Worm (Caenorhabditis elegans) whole organism, L4/young adult: Measurements from ENCODE around the gene ttr-25.

Source experiments
- W03F9.2 ChIP-seq: fragments of 150-350 bp; optimal IDR thresholded peaks from 2 replicates; lab custom pipeline; 2014; ENCODE audit warnings: missing biosample characterization, missing genetic modification characterization
- dao-5 ChIP-seq: sonication (generic microtip); optimal IDR thresholded peaks from 2 replicates; lab custom pipeline; 2016; ENCODE audit warnings: missing genotype, missing genetic modification characterization, moderate library complexity, missing compliant biosample characterization
- him-1 ChIP-seq: sonication (generic microtip); optimal IDR thresholded peaks from 2 replicates; lab custom pipeline; 2016; ENCODE audit warnings: missing genotype, missing genetic modification reagents, missing genetic modification characterization, missing compliant biosample characterization

DNA sequence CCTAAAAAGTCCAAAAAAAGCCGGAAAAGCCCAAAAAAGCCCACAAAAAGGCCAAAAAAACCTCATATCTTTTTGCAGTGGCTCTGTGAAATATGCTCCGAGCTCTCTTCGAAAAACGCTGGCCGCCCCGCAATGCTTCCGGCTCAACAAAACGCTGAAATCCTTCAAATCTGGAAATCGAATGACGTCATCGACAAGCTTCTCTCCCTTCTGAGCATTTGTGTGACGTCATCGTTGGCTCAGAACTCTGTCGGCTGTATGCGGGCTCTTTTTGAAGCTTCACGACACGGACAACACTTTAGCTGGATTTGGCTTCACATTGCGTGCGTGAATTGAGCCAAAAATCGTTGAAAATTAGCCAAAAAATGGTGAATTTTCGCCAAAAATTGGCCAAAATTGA lies 20.5 kb upstream of the ttr-25 start:
- TF ChIP-seq him-1 (no peak), dao-5 (tag; lab: Kevin White, UChicago) (no peak), W03F9.2 (tag; lab: Kevin White, UChicago) (no peak)
